Worm (Caenorhabditis elegans) whole organism, L4 larva: ENCODE results near the gene mel-11.
A peak's percentile ranks its signal among the peaks of the same experiment; 100 is the strongest.

Experiments used
- D1046.2 ChIP-seq: fragments of 200-800 bp; sonication (Bioruptor generic); IDR thresholded peaks from 2 replicates; pipeline ENCODE4 v1.3.6; 2022; ENCODE audit warnings: missing genetic modification characterization, missing compliant biosample characterization
- F37D6.2 ChIP-seq: sonication (generic microtip); optimal IDR thresholded peaks from 2 replicates; lab custom pipeline; 2016; ENCODE audit warnings: mild to moderate bottlenecking, missing genetic modification characterization, missing compliant biosample characterization
- F44E2.7 ChIP-seq: fragments of 200-800 bp; sonication (Bioruptor generic); IDR thresholded peaks from 2 replicates; pipeline ENCODE4 v2.1.2; 2022; ENCODE audit warnings: missing genetic modification characterization, missing compliant biosample characterization
- Y105C5A.15 ChIP-seq: fragments of 200-800 bp; sonication (Bioruptor generic); IDR thresholded peaks from 2 replicates; pipeline ENCODE4 v1.3.6; 2022; ENCODE audit warnings: missing genetic modification characterization, missing compliant biosample characterization
- Y75B8A.6 ChIP-seq: fragments of 200-800 bp; sonication (Bioruptor generic); IDR thresholded peaks from 2 replicates; pipeline ENCODE4 v1.3.6; 2022; ENCODE audit warnings: missing genetic modification reagents, missing genetic modification characterization, missing compliant biosample characterization
- ZK337.2 ChIP-seq: fragments of 200-800 bp; sonication (Bioruptor generic); IDR thresholded peaks from 2 replicates; pipeline ENCODE4 v1.3.6; 2022; ENCODE audit warnings: missing genetic modification reagents, missing genetic modification characterization, missing compliant biosample characterization
- aly-2 ChIP-seq: sonication (generic microtip); optimal IDR thresholded peaks from 2 replicates; lab custom pipeline; 2018; ENCODE audit warnings: missing biosample characterization, missing genetic modification characterization
- arid-1 ChIP-seq: fragments of 200-800 bp; sonication (Bioruptor generic); conservative IDR thresholded peaks from 2 replicates; pipeline ENCODE4 v1.3.6; 2022; ENCODE audit warnings: missing genetic modification reagents, missing genetic modification characterization, missing compliant biosample characterization
- attf-4 ChIP-seq: sonication (generic microtip); optimal IDR thresholded peaks from 3 replicates; lab custom pipeline; 2017; ENCODE audit warnings: missing biosample characterization, missing genetic modification characterization
- ceh-28 ChIP-seq: fragments of 150-350 bp; optimal IDR thresholded peaks from 2 replicates; lab custom pipeline; 2014; ENCODE audit warnings: missing biosample characterization, missing genetic modification reagents, missing genetic modification characterization
- ceh-62 ChIP-seq: sonication (generic microtip); optimal IDR thresholded peaks from 2 replicates; lab custom pipeline; 2017; ENCODE audit warnings: missing biosample characterization, missing genetic modification characterization
- ces-1 ChIP-seq: fragments of 150-350 bp; sonication (generic microtip); optimal IDR thresholded peaks from 4 replicates; lab custom pipeline; 2014; ENCODE audit warnings: missing biosample characterization, missing genetic modification reagents, missing genetic modification characterization
- daf-19 ChIP-seq: fragments of 200-800 bp; sonication (Bioruptor generic); conservative IDR thresholded peaks from 2 replicates; pipeline ENCODE4 v1.3.6; 2022; ENCODE audit warnings: missing genetic modification characterization, missing compliant biosample characterization
- daf-8 ChIP-seq: fragments of 200-800 bp; sonication (Bioruptor generic); IDR thresholded peaks from 2 replicates; pipeline ENCODE4 v1.3.6; 2022; ENCODE audit warnings: missing genetic modification characterization, missing compliant biosample characterization
- dmd-6 ChIP-seq: fragments of 200-800 bp; sonication (Bioruptor generic); IDR thresholded peaks from 2 replicates; pipeline ENCODE4 v1.3.6; 2022; ENCODE audit warnings: missing genetic modification reagents, missing genetic modification characterization, missing compliant biosample characterization
- dmd-9 ChIP-seq: fragments of 200-800 bp; sonication (Bioruptor generic); IDR thresholded peaks from 2 replicates; pipeline ENCODE4 v1.3.6; 2022; ENCODE audit warnings: missing genetic modification reagents, missing genetic modification characterization, missing compliant biosample characterization
- duxl-1 ChIP-seq: sonication (generic microtip); optimal IDR thresholded peaks from 2 replicates; lab custom pipeline; 2016; ENCODE audit warnings: mild to moderate bottlenecking, missing genetic modification characterization, moderate library complexity, missing compliant biosample characterization; ENCODE audit not compliant: poor library complexity
- egl-27 ChIP-seq: sonication (generic microtip); optimal IDR thresholded peaks from 3 replicates; lab custom pipeline; 2017; ENCODE audit warnings: missing biosample characterization, missing genetic modification reagents, missing genetic modification characterization
- fos-1 ChIP-seq: fragments of 150-350 bp; optimal IDR thresholded peaks from 2 replicates; lab custom pipeline; 2014; ENCODE audit warnings: missing biosample characterization, missing genetic modification characterization
- hmg-1.1 ChIP-seq: fragments of 200-800 bp; sonication (Bioruptor generic); IDR thresholded peaks from 2 replicates; pipeline ENCODE4 v1.3.6; 2022; ENCODE audit warnings: missing genetic modification reagents, missing genetic modification characterization, missing compliant biosample characterization
- jun-1 ChIP-seq: fragments of 150-350 bp; optimal IDR thresholded peaks from 2 replicates; lab custom pipeline; 2014; ENCODE audit warnings: missing biosample characterization, missing genetic modification reagents, missing genetic modification characterization
- lin-13 ChIP-seq: fragments of 150-350 bp; optimal IDR thresholded peaks from 2 replicates; lab custom pipeline; 2014; ENCODE audit warnings: missing biosample characterization, missing genetic modification reagents, missing genetic modification characterization
- lin-15B ChIP-seq: fragments of 150-350 bp; sonication (generic microtip); optimal IDR thresholded peaks from 3 replicates; lab custom pipeline; 2014; ENCODE audit warnings: missing biosample characterization, missing genetic modification characterization
- lsy-2 ChIP-seq, 2 experiments: fragments of 150-350 bp in 1 of 2; sonication (generic microtip) in 1 of 2; optimal IDR thresholded peaks; 2 replicates each; lab custom pipeline; 2014 to 2017; ENCODE audit warnings: missing biosample characterization in 2 of 2, missing genetic modification characterization in 2 of 2
- madf-5 ChIP-seq, 2 experiments: fragments of 200-800 bp; sonication (Bioruptor generic); IDR thresholded peaks; 2 replicates each; pipeline ENCODE4 v1.3.6; 2022; ENCODE audit warnings: missing compliant biosample characterization in 2 of 2, missing genetic modification characterization in 2 of 2
- mdl-1 ChIP-seq, 2 experiments: fragments of 150-350 bp in 1 of 2; sonication (generic microtip) in 1 of 2; optimal IDR thresholded peaks; 2 replicates each; lab custom pipeline; 2014 to 2017; ENCODE audit warnings: missing biosample characterization in 2 of 2, missing genetic modification characterization in 2 of 2
- mdt-29 ChIP-seq: fragments of 200-800 bp; sonication (Bioruptor generic); IDR thresholded peaks from 2 replicates; pipeline ENCODE4 v1.3.6; 2022; ENCODE audit warnings: missing genetic modification reagents, missing genetic modification characterization, missing compliant biosample characterization
- mes-2 ChIP-seq: sonication (generic microtip); optimal IDR thresholded peaks from 2 replicates; lab custom pipeline; 2016; ENCODE audit warnings: missing genotype, mild to moderate bottlenecking, missing genetic modification characterization, missing compliant biosample characterization; ENCODE audit not compliant: poor library complexity, severe bottlenecking
- nhr-102 ChIP-seq: sonication (generic microtip); optimal IDR thresholded peaks from 2 replicates; lab custom pipeline; 2016; ENCODE audit warnings: mild to moderate bottlenecking, missing genetic modification characterization, moderate library complexity, missing compliant biosample characterization
- nhr-25 ChIP-seq: sonication (generic microtip); optimal IDR thresholded peaks from 2 replicates; lab custom pipeline; 2017; ENCODE audit warnings: missing genetic modification characterization, mild to moderate bottlenecking, missing compliant biosample characterization, antibody characterized with exemption, moderate library complexity, borderline replicate concordance; ENCODE audit not compliant: insufficient read depth
- nhr-48 ChIP-seq: sonication (generic microtip); optimal IDR thresholded peaks from 2 replicates; lab custom pipeline; 2016; ENCODE audit warnings: mild to moderate bottlenecking, missing genetic modification characterization, missing compliant biosample characterization
- nhr-6 ChIP-seq: fragments of 150-350 bp; optimal IDR thresholded peaks from 2 replicates; lab custom pipeline; 2014; ENCODE audit warnings: missing biosample characterization, missing genetic modification characterization
- php-3 ChIP-seq: fragments of 200-800 bp; sonication (Bioruptor generic); IDR thresholded peaks from 2 replicates; pipeline ENCODE4 v1.3.6; 2022; ENCODE audit warnings: missing genetic modification reagents, missing genetic modification characterization, missing compliant biosample characterization
- rbr-2 ChIP-seq: sonication (generic microtip); optimal IDR thresholded peaks from 2 replicates; lab custom pipeline; 2016; ENCODE audit warnings: missing genotype, missing genetic modification characterization, missing compliant biosample characterization
- saeg-2 ChIP-seq: fragments of 200-800 bp; sonication (Bioruptor generic); IDR thresholded peaks from 2 replicates; pipeline ENCODE4 v1.3.6; 2022; ENCODE audit warnings: missing genetic modification reagents, missing genetic modification characterization, missing compliant biosample characterization
- sdz-12 ChIP-seq: fragments of 200-800 bp; sonication (Bioruptor generic); optimal IDR thresholded peaks from 2 replicates; lab custom pipeline; 2018; ENCODE audit warnings: mild to moderate bottlenecking, missing genetic modification characterization, missing compliant biosample characterization
- spr-1 ChIP-seq: sonication (generic microtip); optimal IDR thresholded peaks from 2 replicates; lab custom pipeline; 2016; ENCODE audit warnings: mild to moderate bottlenecking, missing genetic modification characterization, missing compliant biosample characterization
- tra-1 ChIP-seq: fragments of 200-800 bp; sonication (Bioruptor generic); IDR thresholded peaks from 2 replicates; pipeline ENCODE4 v1.3.6; 2022; ENCODE audit warnings: missing genetic modification reagents, missing genetic modification characterization, missing compliant biosample characterization
- unc-130 ChIP-seq: sonication (generic microtip); optimal IDR thresholded peaks from 2 replicates; lab custom pipeline; 2016; ENCODE audit warnings: missing genetic modification reagents, missing genetic modification characterization, missing compliant biosample characterization
- unc-62 ChIP-seq, 3 experiments: fragments of 150-350 bp in 1 of 3; sonication (generic microtip); optimal IDR thresholded peaks in 2 of 3; peaks in 1 of 3; 1 replicate in 1 of 3; 2 replicates in 2 of 3; lab custom pipeline; 2014 to 2017; ENCODE audit warnings: missing biosample characterization in 3 of 3, missing genetic modification characterization in 3 of 3, missing genetic modification reagents in 3 of 3, missing genotype in 1 of 3
- vab-7 ChIP-seq: fragments of 200-800 bp; sonication (Bioruptor generic); IDR thresholded peaks from 2 replicates; pipeline ENCODE4 v1.3.6; 2022; ENCODE audit warnings: missing genetic modification reagents, missing genetic modification characterization, missing compliant biosample characterization
- zag-1 ChIP-seq: fragments of 150-350 bp; optimal IDR thresholded peaks from 2 replicates; lab custom pipeline; 2014; ENCODE audit warnings: missing biosample characterization, missing genetic modification characterization
- zfp-2 ChIP-seq: sonication (generic microtip); optimal IDR thresholded peaks from 2 replicates; lab custom pipeline; 2016; ENCODE audit warnings: mild to moderate bottlenecking, missing genetic modification characterization, missing compliant biosample characterization
- zip-11 ChIP-seq: fragments of 200-800 bp; sonication (Bioruptor generic); IDR thresholded peaks from 2 replicates; pipeline ENCODE4 v1.3.6; 2022; ENCODE audit warnings: missing genetic modification characterization, missing compliant biosample characterization

The mel-11 gene

ce11 chrII:9356723-9357122 is 1.6 kb upstream of the mel-11 start (continued):
- TF ChIP-seq duxl-1 (tag; lab: Kevin White, UChicago) (no peak), ces-1 (no peak), jun-1 (tag; lab: Kevin White, UChicago) (no peak), fos-1 (no peak), ceh-62 (no peak), F37D6.2 (tag; lab: Kevin White, UChicago) (no peak), attf-4 (no peak), lsy-2 (tag; optimal IDR thresholded peaks at IDR 0.05; lab: Kevin White, UChicago) (peak in 1 of 2 experiments; percentile 47), unc-130 (no peak), ceh-28 (tag; lab: Kevin White, UChicago) (no peak), arid-1 (GFP tag; lab: Robert Waterston, UW) (no peak), mes-2 (peak; percentile 19), egl-27 (no peak), zfp-2 (no peak), mdl-1 (tag; optimal IDR thresholded peaks at IDR 0.05; lab: Kevin White, UChicago) (peak in 1 of 2 experiments; percentile 72), hmg-1.1 (GFP tag; lab: Robert Waterston, UW) (peak; percentile 78), Y75B8A.6 (GFP tag; lab: Robert Waterston, UW) (no peak), saeg-2 (no peak)

- TF ChIP-seq zip-11 (no peak), saeg-2 (no peak), unc-62 (GFP tag; optimal IDR thresholded peaks at IDR 0.05 in 1 of 2; lab: Kevin White, UChicago) (peak in 1 of 2 experiments; percentile 72), unc-62 (tag; optimal IDR thresholded peaks at IDR 0.05; lab: Kevin White, UChicago) (no peak), spr-1 (tag; lab: Kevin White, UChicago) (no peak), madf-5 (GFP tag; IDR thresholded peaks at IDR 0.05; lab: Robert Waterston, UW) (no peak), lin-13 (no peak)
Measured at ce11 chrII:9362249-9362648, 3.9 kb downstream of the mel-11 start.

ce11 chrII:9369394-9369793 is 11.1 kb downstream of the mel-11 start:
- TF ChIP-seq ceh-28 (tag; lab: Kevin White, UChicago) (peak; percentile 56), mdl-1 (tag; optimal IDR thresholded peaks at IDR 0.05; lab: Kevin White, UChicago) (no peak)
- TF ChIP-seq, all 104 proteins: peak for 1

ce11 chrII:9372393-9372792 is 14.1 kb downstream of the mel-11 start, which contains the start of gene C06C3.3:
Gene C06C3.3, minus strand, starts transcription at chrII:9372493.
- no peak for TF ChIP-seq aly-2 (tag; lab: Kevin White, UChicago)
- no peak for TF ChIP-seq daf-8
- no peak for TF ChIP-seq rbr-2 (tag; lab: Kevin White, UChicago)
- TF ChIP-seq ZK337.2 (GFP tag; lab: Robert Waterston, UW), result no peak
- TF ChIP-seq tra-1 (GFP tag; lab: Robert Waterston, UW), result no peak
- TF ChIP-seq nhr-6 (tag; lab: Kevin White, UChicago), result no peak
- TF ChIP-seq mdt-29 (GFP tag; lab: Robert Waterston, UW), result no peak
- TF ChIP-seq egl-27, result no peak
- no peak for TF ChIP-seq zfp-2
- TF ChIP-seq zag-1 (tag; lab: Kevin White, UChicago), result no peak

- no peak for TF ChIP-seq D1046.2 (GFP tag; lab: Robert Waterston, UW)
- no peak for TF ChIP-seq egl-27
- TF ChIP-seq F44E2.7 (GFP tag; lab: Robert Waterston, UW), result no peak
- no peak for TF ChIP-seq nhr-25
- no peak for TF ChIP-seq F37D6.2 (tag; lab: Kevin White, UChicago)
- no peak for TF ChIP-seq Y105C5A.15
- no peak for TF ChIP-seq dmd-6 (GFP tag; lab: Robert Waterston, UW)
- TF ChIP-seq vab-7, result no peak
- TF ChIP-seq sdz-12 (GFP tag; lab: Kevin White, UChicago), result no peak
- TF ChIP-seq nhr-48 (tag; lab: Kevin White, UChicago), result no peak
- no peak for TF ChIP-seq mdl-1 (tag; optimal IDR thresholded peaks at IDR 0.05; lab: Kevin White, UChicago)
- TF ChIP-seq lin-15B (tag; lab: Kevin White, UChicago), result no peak
- no peak for TF ChIP-seq nhr-102 (tag; lab: Kevin White, UChicago)
- no peak for TF ChIP-seq tra-1 (GFP tag; lab: Robert Waterston, UW)
- TF ChIP-seq daf-19 (GFP tag; lab: Robert Waterston, UW), result no peak
- no peak for TF ChIP-seq dmd-9 (GFP tag; lab: Robert Waterston, UW)
- no peak for TF ChIP-seq php-3 (GFP tag; lab: Robert Waterston, UW)
Measured at ce11 chrII:9372991-9373390, 14.7 kb downstream of the mel-11 start, which contains the start of gene C06C3.4. Gene C06C3.4, plus strand, starts transcription at chrII:9373291.
